Worm (Caenorhabditis elegans) whole organism, L4 larva: ENCODE measurements around the gene cyp-37B1.

Experiments used
- F44E2.7 ChIP-seq: fragments of 200-800 bp; sonication (Bioruptor generic); IDR thresholded peaks from 2 replicates; pipeline ENCODE4 v2.1.2; 2022; ENCODE audit warnings: missing genetic modification characterization, missing compliant biosample characterization
- F49E8.2 ChIP-seq: sonication (generic microtip); optimal IDR thresholded peaks from 2 replicates; lab custom pipeline; 2016; ENCODE audit warnings: missing compliant biosample characterization, mild to moderate bottlenecking, missing genetic modification characterization, borderline replicate concordance
- T20F7.1 ChIP-seq: fragments of 200-800 bp; sonication (Bioruptor generic); optimal IDR thresholded peaks from 2 replicates; lab custom pipeline; 2018; ENCODE audit warnings: mild to moderate bottlenecking, missing genetic modification characterization, missing compliant biosample characterization
- Y105C5A.15 ChIP-seq: fragments of 200-800 bp; sonication (Bioruptor generic); IDR thresholded peaks from 2 replicates; pipeline ENCODE4 v1.3.6; 2022; ENCODE audit warnings: missing genetic modification characterization, missing compliant biosample characterization
- Y75B8A.6 ChIP-seq: fragments of 200-800 bp; sonication (Bioruptor generic); IDR thresholded peaks from 2 replicates; pipeline ENCODE4 v1.3.6; 2022; ENCODE audit warnings: missing genetic modification reagents, missing genetic modification characterization, missing compliant biosample characterization
- aha-1 ChIP-seq: fragments of 150-350 bp; peaks from one replicate; lab custom pipeline; 2014; ENCODE audit warnings: missing biosample characterization, missing genetic modification characterization
- arid-1 ChIP-seq: fragments of 200-800 bp; sonication (Bioruptor generic); conservative IDR thresholded peaks from 2 replicates; pipeline ENCODE4 v1.3.6; 2022; ENCODE audit warnings: missing genetic modification reagents, missing genetic modification characterization, missing compliant biosample characterization
- attf-4 ChIP-seq: sonication (generic microtip); optimal IDR thresholded peaks from 3 replicates; lab custom pipeline; 2017; ENCODE audit warnings: missing biosample characterization, missing genetic modification characterization
- ceh-20 ChIP-seq: fragments of 200-800 bp; sonication (Bioruptor generic); IDR thresholded peaks from 2 replicates; pipeline ENCODE4 v1.3.6; 2022; ENCODE audit warnings: missing genetic modification reagents, missing genetic modification characterization, missing compliant biosample characterization
- ceh-44 ChIP-seq: fragments of 200-800 bp; sonication (Bioruptor generic); IDR thresholded peaks from 2 replicates; pipeline ENCODE4 v1.3.6; 2022; ENCODE audit warnings: missing genetic modification reagents, missing genetic modification characterization, missing compliant biosample characterization
- ceh-82 ChIP-seq: sonication (generic microtip); optimal IDR thresholded peaks from 2 replicates; lab custom pipeline; 2017; ENCODE audit warnings: missing biosample characterization, missing genetic modification characterization
- ces-1 ChIP-seq: fragments of 150-350 bp; sonication (generic microtip); optimal IDR thresholded peaks from 4 replicates; lab custom pipeline; 2014; ENCODE audit warnings: missing biosample characterization, missing genetic modification reagents, missing genetic modification characterization
- ctbp-1 ChIP-seq: fragments of 200-800 bp; sonication (Bioruptor generic); IDR thresholded peaks from 2 replicates; pipeline ENCODE4 v1.3.6; 2022; ENCODE audit warnings: missing genetic modification reagents, missing genetic modification characterization, missing compliant biosample characterization
- daf-12 ChIP-seq: fragments of 150-350 bp; optimal IDR thresholded peaks from 2 replicates; lab custom pipeline; 2014; ENCODE audit warnings: missing biosample characterization, missing genetic modification reagents, missing genetic modification characterization
- daf-16 ChIP-seq, 3 experiments: sonication (generic microtip); optimal IDR thresholded peaks; 2 replicates each; lab custom pipeline; 2016 to 2017; ENCODE audit warnings: missing genetic modification characterization in 3 of 3, missing genetic modification reagents in 3 of 3, mild to moderate bottlenecking in 2 of 3, missing compliant biosample characterization in 2 of 3, missing biosample characterization in 1 of 3, moderate library complexity in 1 of 3
- daf-8 ChIP-seq: fragments of 200-800 bp; sonication (Bioruptor generic); IDR thresholded peaks from 2 replicates; pipeline ENCODE4 v1.3.6; 2022; ENCODE audit warnings: missing genetic modification characterization, missing compliant biosample characterization
- dmd-6 ChIP-seq: fragments of 200-800 bp; sonication (Bioruptor generic); IDR thresholded peaks from 2 replicates; pipeline ENCODE4 v1.3.6; 2022; ENCODE audit warnings: missing genetic modification reagents, missing genetic modification characterization, missing compliant biosample characterization
- dve-1 ChIP-seq: sonication (generic microtip); optimal IDR thresholded peaks from 2 replicates; lab custom pipeline; 2017; ENCODE audit warnings: antibody characterized with exemption, mild to moderate bottlenecking, missing genetic modification characterization, missing compliant biosample characterization; ENCODE audit not compliant: insufficient read depth
- egl-43 ChIP-seq: fragments of 200-800 bp; sonication (Bioruptor generic); IDR thresholded peaks from 2 replicates; pipeline ENCODE4 v1.3.6; 2022; ENCODE audit warnings: missing genetic modification reagents, missing genetic modification characterization, missing compliant biosample characterization
- fkh-10 ChIP-seq: fragments of 150-350 bp; optimal IDR thresholded peaks from 2 replicates; lab custom pipeline; 2014; ENCODE audit warnings: missing biosample characterization, missing genetic modification reagents, missing genetic modification characterization
- gei-8 ChIP-seq: fragments of 200-800 bp; sonication (Bioruptor generic); optimal IDR thresholded peaks from 2 replicates; lab custom pipeline; 2018; ENCODE audit warnings: mild to moderate bottlenecking, missing genetic modification characterization, missing compliant biosample characterization
- hif-1 ChIP-seq, 2 experiments: sonication (generic microtip); optimal IDR thresholded peaks; 2 replicates each; lab custom pipeline; 2016 to 2017; ENCODE audit warnings: missing compliant biosample characterization in 2 of 2, missing genetic modification characterization in 2 of 2, missing genetic modification reagents in 2 of 2, missing genotype in 2 of 2, mild to moderate bottlenecking in 1 of 2
- hlh-11 ChIP-seq: fragments of 200-800 bp; sonication (Bioruptor generic); optimal IDR thresholded peaks from 2 replicates; lab custom pipeline; 2018; ENCODE audit warnings: mild to moderate bottlenecking, missing genetic modification characterization, missing compliant biosample characterization
- hlh-30 ChIP-seq: sonication (generic microtip); optimal IDR thresholded peaks from 2 replicates; lab custom pipeline; 2017; ENCODE audit warnings: antibody characterized with exemption, mild to moderate bottlenecking, missing genetic modification characterization, missing compliant biosample characterization; ENCODE audit not compliant: insufficient read depth
- hmg-1.1 ChIP-seq: fragments of 200-800 bp; sonication (Bioruptor generic); IDR thresholded peaks from 2 replicates; pipeline ENCODE4 v1.3.6; 2022; ENCODE audit warnings: missing genetic modification reagents, missing genetic modification characterization, missing compliant biosample characterization
- lin-1 ChIP-seq: fragments of 200-800 bp; sonication (Bioruptor generic); IDR thresholded peaks from 2 replicates; pipeline ENCODE4 v1.3.6; 2022; ENCODE audit warnings: missing genetic modification reagents, missing genetic modification characterization, missing compliant biosample characterization
- lin-29 ChIP-seq: fragments of 200-800 bp; sonication (Bioruptor generic); IDR thresholded peaks from 2 replicates; pipeline ENCODE4 v1.3.6; 2022; ENCODE audit warnings: missing genetic modification reagents, missing genetic modification characterization, missing compliant biosample characterization
- mep-1 ChIP-seq: fragments of 150-350 bp; sonication (generic microtip); optimal IDR thresholded peaks from 3 replicates; lab custom pipeline; 2014; ENCODE audit warnings: missing biosample characterization, missing genetic modification characterization
- mes-2 ChIP-seq: sonication (generic microtip); optimal IDR thresholded peaks from 2 replicates; lab custom pipeline; 2016; ENCODE audit warnings: missing genotype, mild to moderate bottlenecking, missing genetic modification characterization, missing compliant biosample characterization; ENCODE audit not compliant: poor library complexity, severe bottlenecking
- mxl-3 ChIP-seq: fragments of 200-800 bp; sonication (Bioruptor generic); optimal IDR thresholded peaks from 2 replicates; lab custom pipeline; 2018; ENCODE audit warnings: mild to moderate bottlenecking, missing genetic modification characterization, missing compliant biosample characterization
- nhr-102 ChIP-seq: sonication (generic microtip); optimal IDR thresholded peaks from 2 replicates; lab custom pipeline; 2016; ENCODE audit warnings: mild to moderate bottlenecking, missing genetic modification characterization, moderate library complexity, missing compliant biosample characterization
- nhr-111 ChIP-seq: fragments of 200-800 bp; sonication (Bioruptor generic); optimal IDR thresholded peaks from 2 replicates; lab custom pipeline; 2018; ENCODE audit warnings: mild to moderate bottlenecking, missing genetic modification characterization, missing compliant biosample characterization
- nhr-28 ChIP-seq: fragments of 150-350 bp; optimal IDR thresholded peaks from 2 replicates; lab custom pipeline; 2014; ENCODE audit warnings: missing biosample characterization, missing genetic modification characterization
- nhr-42 ChIP-seq: fragments of 200-800 bp; sonication (Bioruptor generic); IDR thresholded peaks from 2 replicates; pipeline ENCODE4 v1.3.6; 2022; ENCODE audit warnings: missing genetic modification characterization, missing compliant biosample characterization
- nhr-48 ChIP-seq: sonication (generic microtip); optimal IDR thresholded peaks from 2 replicates; lab custom pipeline; 2016; ENCODE audit warnings: mild to moderate bottlenecking, missing genetic modification characterization, missing compliant biosample characterization
- nhr-76 ChIP-seq: fragments of 150-350 bp; optimal IDR thresholded peaks from 2 replicates; lab custom pipeline; 2014; ENCODE audit warnings: missing biosample characterization, missing genetic modification characterization
- nhr-77 ChIP-seq: fragments of 150-350 bp; optimal IDR thresholded peaks from 2 replicates; lab custom pipeline; 2014; ENCODE audit warnings: missing biosample characterization, missing genetic modification characterization
- php-3 ChIP-seq: fragments of 200-800 bp; sonication (Bioruptor generic); IDR thresholded peaks from 2 replicates; pipeline ENCODE4 v1.3.6; 2022; ENCODE audit warnings: missing genetic modification reagents, missing genetic modification characterization, missing compliant biosample characterization
- pqm-1 ChIP-seq: sonication (generic microtip); optimal IDR thresholded peaks from 2 replicates; lab custom pipeline; 2017; ENCODE audit warnings: missing biosample characterization, missing genetic modification characterization
- set-16 ChIP-seq: fragments of 200-800 bp; sonication (Bioruptor generic); IDR thresholded peaks from 2 replicates; pipeline ENCODE4 v1.3.6; 2022; ENCODE audit warnings: missing genetic modification reagents, missing genetic modification characterization, missing compliant biosample characterization
- skn-1 ChIP-seq: fragments of 150-350 bp; optimal IDR thresholded peaks from 2 replicates; lab custom pipeline; 2014; ENCODE audit warnings: missing biosample characterization, missing genetic modification characterization
- spr-3 ChIP-seq: fragments of 200-800 bp; sonication (Bioruptor generic); optimal IDR thresholded peaks from 2 replicates; lab custom pipeline; 2018; ENCODE audit warnings: mild to moderate bottlenecking, missing genetic modification characterization, missing compliant biosample characterization
- unc-130 ChIP-seq: sonication (generic microtip); optimal IDR thresholded peaks from 2 replicates; lab custom pipeline; 2016; ENCODE audit warnings: missing genetic modification reagents, missing genetic modification characterization, missing compliant biosample characterization
- unc-62 ChIP-seq, 3 experiments: fragments of 150-350 bp in 1 of 3; sonication (generic microtip); optimal IDR thresholded peaks in 2 of 3; peaks in 1 of 3; 1 replicate in 1 of 3; 2 replicates in 2 of 3; lab custom pipeline; 2014 to 2017; ENCODE audit warnings: missing biosample characterization in 3 of 3, missing genetic modification characterization in 3 of 3, missing genetic modification reagents in 3 of 3, missing genotype in 1 of 3

The cyp-37B1 gene

ce11 chrV:16277918-16278317 is at the start of gene cyp-37B1:
TSS of gene cyp-37B1 (plus strand) at chrV:16278116.
- no peak for TF ChIP-seq mes-2
- TF ChIP-seq dmd-6 (GFP tag; lab: Robert Waterston, UW), result peak; percentile 90
- peak; percentile 69 for TF ChIP-seq nhr-48 (tag; lab: Kevin White, UChicago)
- peak; percentile 87 for TF ChIP-seq nhr-77 (tag; lab: Kevin White, UChicago)
- peak; percentile 89 for TF ChIP-seq pqm-1
- TF ChIP-seq daf-8 (GFP tag; lab: Robert Waterston, UW), result no peak
- TF ChIP-seq ces-1, result no peak
- TF ChIP-seq daf-16 (GFP tag; optimal IDR thresholded peaks at IDR 0.05; lab: Kevin White, UChicago), result no peak
- TF ChIP-seq daf-16 (tag; optimal IDR thresholded peaks at IDR 0.05; lab: Kevin White, UChicago), result peak; percentile 95
- peak; percentile 87 for TF ChIP-seq dve-1 (tag; lab: Kevin White, UChicago)
- peak; percentile 97 for TF ChIP-seq nhr-28 (tag; lab: Kevin White, UChicago)
- peak; percentile 82 for TF ChIP-seq php-3 (GFP tag; lab: Robert Waterston, UW)
- peak; percentile 73 for TF ChIP-seq nhr-102 (tag; lab: Kevin White, UChicago)
- peak; percentile 85 for TF ChIP-seq hlh-11 (tag; lab: Kevin White, UChicago)
- TF ChIP-seq, all 104 proteins: peak for 10

- TF ChIP-seq T20F7.1 (no peak), mxl-3 (GFP tag; lab: Kevin White, UChicago) (no peak), unc-62 (GFP tag; optimal IDR thresholded peaks at IDR 0.05 in 1 of 2; lab: Kevin White, UChicago) (peak in 1 of 2 experiments; percentile 97), unc-62 (tag; optimal IDR thresholded peaks at IDR 0.05; lab: Kevin White, UChicago) (no peak)
Observed at ce11 chrV:16229439-16229838, 48.5 kb upstream of the cyp-37B1 start.

- no peak for TF ChIP-seq fkh-10 (GFP tag; lab: Kevin White, UChicago)
- no peak for TF ChIP-seq pqm-1
- no peak for TF ChIP-seq arid-1 (GFP tag; lab: Robert Waterston, UW)
- no peak for TF ChIP-seq php-3 (GFP tag; lab: Robert Waterston, UW)
- TF ChIP-seq T20F7.1, result no peak
- no peak for TF ChIP-seq nhr-28 (tag; lab: Kevin White, UChicago)
- no peak for TF ChIP-seq lin-1 (GFP tag; lab: Robert Waterston, UW)
- TF ChIP-seq hmg-1.1 (GFP tag; lab: Robert Waterston, UW), result no peak
- no peak for TF ChIP-seq F44E2.7
- no peak for TF ChIP-seq ceh-44 (GFP tag; lab: Robert Waterston, UW)
- no peak for TF ChIP-seq dve-1 (tag; lab: Kevin White, UChicago)
- no peak for TF ChIP-seq spr-3 (GFP tag; lab: Kevin White, UChicago)
- no peak for TF ChIP-seq ctbp-1 (GFP tag; lab: Robert Waterston, UW)
- TF ChIP-seq, all 104 proteins: peak for 0
Observed at ce11 chrV:16229896-16230295, 48.0 kb upstream of the cyp-37B1 start, which contains the start of the genes F21H7.2 and F21H7.12. TSS of gene F21H7.2 (minus strand) at chrV:16229996. TSS of gene F21H7.12 (plus strand) at chrV:16230165.

- TF ChIP-seq nhr-111 (GFP tag; lab: Kevin White, UChicago) (no peak), nhr-76 (tag; lab: Kevin White, UChicago) (no peak), nhr-42 (GFP tag; lab: Robert Waterston, UW) (no peak), Y75B8A.6 (GFP tag; lab: Robert Waterston, UW) (no peak), php-3 (GFP tag; lab: Robert Waterston, UW) (peak; percentile 87), mep-1 (no peak), egl-43 (GFP tag; lab: Robert Waterston, UW) (no peak), daf-12 (tag; lab: Kevin White, UChicago) (no peak), attf-4 (no peak), Y105C5A.15 (no peak), skn-1 (tag; lab: Kevin White, UChicago) (no peak), nhr-28 (tag; lab: Kevin White, UChicago) (peak; percentile 44), set-16 (GFP tag; lab: Robert Waterston, UW) (no peak), hif-1 (tag; optimal IDR thresholded peaks at IDR 0.05; lab: Kevin White, UChicago) (no peak), F49E8.2 (no peak), aha-1 (no peak), hmg-1.1 (GFP tag; lab: Robert Waterston, UW) (no peak), hlh-30 (tag; lab: Kevin White, UChicago) (no peak), hlh-11 (tag; lab: Kevin White, UChicago) (peak; percentile 24), gei-8 (no peak), pqm-1 (peak; percentile 82), ceh-20 (no peak), ceh-82 (tag; lab: Kevin White, UChicago) (no peak), unc-130 (GFP tag; lab: Kevin White, UChicago) (no peak), lin-29 (GFP tag; lab: Robert Waterston, UW) (no peak)
Observed at ce11 chrV:16232180-16232579, 45.7 kb upstream of the cyp-37B1 start, which contains the start of gene gst-22. TSS of gene gst-22 (minus strand) at chrV:16232282.
